Worm (Caenorhabditis elegans): ENCODE results near the gene pph-5.

Gene pph-5

ce11 chrV:19233469-19233868, 43.1 kb downstream of the pph-5 start, which contains the start of gene fbxb-116:
TSS of gene fbxb-116 (plus strand) at chrV:19233769.
- TF ChIP-seq nhr-6 (tag; optimal IDR thresholded peaks at IDR 0.05) (no peak), unc-62 (GFP tag; optimal IDR thresholded peaks at IDR 0.05) (no peak), dmd-4 (tag; optimal IDR thresholded peaks at IDR 0.05) (no peak), sma-9 (GFP tag; optimal IDR thresholded peaks at IDR 0.05) (no peak), sma-9 (tag; optimal IDR thresholded peaks at IDR 0.05) (no peak), nhr-11 (tag; optimal IDR thresholded peaks at IDR 0.05) (no peak), ceh-82 (tag; optimal IDR thresholded peaks at IDR 0.05) (no peak), lin-13 (GFP tag; optimal IDR thresholded peaks at IDR 0.05) (no peak)

ce11 chrV:19237204-19237603, 46.9 kb downstream of the pph-5 start, which contains the start of gene fbxb-2:
TSS of gene fbxb-2 (minus strand) at chrV:19237304.
- no peak for TF ChIP-seq nhr-6 (tag; optimal IDR thresholded peaks at IDR 0.05)
- TF ChIP-seq R02D3.7 (tag; optimal IDR thresholded peaks at IDR 0.05) = no peak
- no peak for TF ChIP-seq ztf-1 (GFP tag; conservative IDR thresholded peaks at IDR 0.05)
- no peak for TF ChIP-seq Y55F3AM.14 (GFP tag; optimal IDR thresholded peaks at IDR 0.05)
- no peak for TF ChIP-seq nhr-21 (tag; optimal IDR thresholded peaks at IDR 0.05)
- no peak for TF ChIP-seq lin-11 (tag; optimal IDR thresholded peaks at IDR 0.05)
- TF ChIP-seq gmeb-1 (tag; optimal IDR thresholded peaks at IDR 0.05) = no peak
- TF ChIP-seq ceh-82 (tag; optimal IDR thresholded peaks at IDR 0.05) = no peak
- no peak for TF ChIP-seq sma-3 (GFP tag; optimal IDR thresholded peaks at IDR 0.05)
- TF ChIP-seq nhr-23 (tag; optimal IDR thresholded peaks at IDR 0.05) = no peak
- TF ChIP-seq mab-5 (tag; optimal IDR thresholded peaks at IDR 0.05) = no peak
- no peak for TF ChIP-seq nhr-10 (tag; optimal IDR thresholded peaks at IDR 0.05)
- no peak for TF ChIP-seq F13H6.1 (tag; optimal IDR thresholded peaks at IDR 0.05)
- TF ChIP-seq skn-1 (tag; optimal IDR thresholded peaks at IDR 0.05) = no peak
- TF ChIP-seq nhr-237 (tag; optimal IDR thresholded peaks at IDR 0.05) = no peak
- no peak for TF ChIP-seq zag-1 (tag; optimal IDR thresholded peaks at IDR 0.05)
- no peak for TF ChIP-seq lsy-2 (tag; optimal IDR thresholded peaks at IDR 0.05)
- no peak for TF ChIP-seq snpc-4 (tag; optimal IDR thresholded peaks at IDR 0.05)
- TF ChIP-seq ztf-4 (tag; optimal IDR thresholded peaks at IDR 0.05) = no peak
- no peak for TF ChIP-seq unc-39 (tag; optimal IDR thresholded peaks at IDR 0.05)

- no peak for TF ChIP-seq egl-27 (tag; optimal IDR thresholded peaks at IDR 0.05)
- no peak for TF ChIP-seq sem-4 (tag; optimal IDR thresholded peaks at IDR 0.05)
- no peak for TF ChIP-seq ZK546.5 (tag; optimal IDR thresholded peaks at IDR 0.05)
- no peak for TF ChIP-seq nhr-12 (tag; optimal IDR thresholded peaks at IDR 0.05)
- no peak for TF ChIP-seq unc-39 (tag; optimal IDR thresholded peaks at IDR 0.05)
- TF ChIP-seq sma-9 (GFP tag; optimal IDR thresholded peaks at IDR 0.05) = no peak
- TF ChIP-seq sma-9 (tag; optimal IDR thresholded peaks at IDR 0.05) = no peak
- TF ChIP-seq nhr-77 (tag; optimal IDR thresholded peaks at IDR 0.05) = no peak
- no peak for TF ChIP-seq ztf-1 (GFP tag; conservative IDR thresholded peaks at IDR 0.05)
- no peak for TF ChIP-seq peb-1 (tag; optimal IDR thresholded peaks at IDR 0.05)
- no peak for TF ChIP-seq nhr-237 (tag; optimal IDR thresholded peaks at IDR 0.05)
- no peak for TF ChIP-seq lin-39 (tag; optimal IDR thresholded peaks at IDR 0.05)
- TF ChIP-seq nhr-6 (tag; optimal IDR thresholded peaks at IDR 0.05) = no peak
- no peak for TF ChIP-seq F13H6.1 (tag; optimal IDR thresholded peaks at IDR 0.05)
- no peak for TF ChIP-seq unc-55 (GFP tag; optimal IDR thresholded peaks at IDR 0.05)
Observed at ce11 chrV:19240129-19240528, 49.8 kb downstream of the pph-5 start, which contains the start of the genes fbxb-115 and fbxb-1. TSS of gene fbxb-115 (minus strand) at chrV:19240229. TSS of gene fbxb-1 (plus strand) at chrV:19240354.
